Fruit fly (Drosophila melanogaster) whole organism, embryonic: Measurements from ENCODE around the gene CG12096.

Source experiments
- ATbp ChIP-seq: fragments of 200-800 bp; sonication (Bioruptor generic); optimal IDR thresholded peaks from 2 replicates; lab custom pipeline; 2017; ENCODE audit warnings: missing biosample characterization, mild to moderate bottlenecking, missing genetic modification characterization, missing genetic modification reagents
- Aef1 ChIP-seq: fragments of 200-800 bp; sonication (Bioruptor generic); IDR thresholded peaks from 3 replicates; pipeline ENCODE4 v1.3.6; 2022; ENCODE audit warnings: missing biosample characterization, missing genetic modification characterization
- Antp ChIP-seq: fragments of 200-800 bp; sonication (Bioruptor generic); optimal IDR thresholded peaks from 3 replicates; lab custom pipeline; 2016; ENCODE audit warnings: missing biosample characterization, missing genetic modification characterization
- C15 ChIP-seq: fragments of 200-800 bp; sonication (Bioruptor generic); IDR thresholded peaks from 3 replicates; pipeline ENCODE4 v1.3.6; 2022; ENCODE audit warnings: missing biosample characterization, missing genetic modification characterization
- CG10431 ChIP-seq: fragments of 200-800 bp; sonication (Bioruptor generic); optimal IDR thresholded peaks from 3 replicates; lab custom pipeline; 2018; ENCODE audit warnings: missing biosample characterization, mild to moderate bottlenecking, missing genetic modification characterization
- CG10543 ChIP-seq: fragments of 200-800 bp; sonication (Bioruptor generic); optimal IDR thresholded peaks from 3 replicates; lab custom pipeline; 2017; ENCODE audit warnings: missing biosample characterization, mild to moderate bottlenecking, missing genetic modification characterization, moderate library complexity
- CG12769 ChIP-seq: fragments of 200-800 bp; sonication (Bioruptor generic); optimal IDR thresholded peaks from 2 replicates; lab custom pipeline; 2019; ENCODE audit warnings: missing biosample characterization, mild to moderate bottlenecking, missing genetic modification characterization, moderate library complexity
- CG15269 ChIP-seq: fragments of 200-800 bp; sonication (Bioruptor generic); optimal IDR thresholded peaks from 2 replicates; lab custom pipeline; 2018; ENCODE audit warnings: missing biosample characterization, mild to moderate bottlenecking, missing genetic modification characterization, moderate library complexity
- CG15601 ChIP-seq: fragments of 200-800 bp; sonication (Bioruptor generic); optimal IDR thresholded peaks from 3 replicates; lab custom pipeline; 2019; ENCODE audit warnings: missing biosample characterization, mild to moderate bottlenecking, missing genetic modification characterization, moderate library complexity
- CG1603 ChIP-seq: fragments of 200-800 bp; sonication (Bioruptor generic); optimal IDR thresholded peaks from 2 replicates; lab custom pipeline; 2019; ENCODE audit warnings: missing biosample characterization, mild to moderate bottlenecking, missing genetic modification characterization, moderate library complexity
- CG16863 ChIP-seq: fragments of 200-800 bp; sonication (Bioruptor generic); optimal IDR thresholded peaks from 3 replicates; lab custom pipeline; 2016; ENCODE audit warnings: missing biosample characterization, missing genetic modification characterization
- CG17568 ChIP-seq: fragments of 200-800 bp; sonication (Bioruptor generic); optimal IDR thresholded peaks from 2 replicates; lab custom pipeline; 2018; ENCODE audit warnings: missing biosample characterization, mild to moderate bottlenecking, missing genetic modification characterization, moderate library complexity
- CG17612 ChIP-seq: fragments of 200-800 bp; sonication (Bioruptor generic); IDR thresholded peaks from 2 replicates; pipeline ENCODE4 v1.3.6; 2022; ENCODE audit warnings: missing biosample characterization, missing genetic modification characterization
- CG1792 ChIP-seq: fragments of 200-800 bp; sonication (Bioruptor generic); optimal IDR thresholded peaks from 2 replicates; lab custom pipeline; 2016; ENCODE audit warnings: missing biosample characterization, missing genetic modification characterization
- CG2116 ChIP-seq: fragments of 200-800 bp; sonication (Bioruptor generic); optimal IDR thresholded peaks from 3 replicates; lab custom pipeline; 2018; ENCODE audit warnings: missing biosample characterization, mild to moderate bottlenecking, missing genetic modification characterization
- CG2129 ChIP-seq: fragments of 200-800 bp; sonication (Bioruptor generic); IDR thresholded peaks from 2 replicates; pipeline ENCODE4 v1.3.6; 2022; ENCODE audit warnings: missing biosample characterization, missing genetic modification characterization; ENCODE audit not compliant: partially characterized antibody
- CG30020 ChIP-seq: fragments of 200-800 bp; optimal IDR thresholded peaks from 2 replicates; lab custom pipeline; 2019; ENCODE audit warnings: missing biosample characterization, mild to moderate bottlenecking, missing genetic modification characterization, moderate library complexity
- CG33557 ChIP-seq: fragments of 200-800 bp; sonication (Bioruptor generic); optimal IDR thresholded peaks from 2 replicates; lab custom pipeline; 2019; ENCODE audit warnings: missing biosample characterization, mild to moderate bottlenecking, missing genetic modification characterization, moderate library complexity
- CG3847 ChIP-seq: fragments of 200-800 bp; sonication (Bioruptor generic); IDR thresholded peaks from 2 replicates; pipeline ENCODE4 v1.3.6; 2022; ENCODE audit warnings: missing biosample characterization, missing genetic modification characterization
- CG42726 ChIP-seq: fragments of 200-800 bp; sonication (Bioruptor generic); IDR thresholded peaks from 2 replicates; pipeline ENCODE4 v1.3.6; 2022; ENCODE audit warnings: missing biosample characterization, missing genetic modification characterization; ENCODE audit not compliant: partially characterized antibody
- CG7963 ChIP-seq: fragments of 200-800 bp; sonication (Bioruptor generic); IDR thresholded peaks from 3 replicates; pipeline ENCODE4 v1.3.6; 2022; ENCODE audit warnings: missing biosample characterization, missing genetic modification characterization; ENCODE audit not compliant: partially characterized antibody
- CG8944 ChIP-seq: fragments of 200-800 bp; sonication (Bioruptor generic); optimal IDR thresholded peaks from 3 replicates; lab custom pipeline; 2016; ENCODE audit warnings: missing biosample characterization, missing genetic modification characterization
- Dp ChIP-seq: fragments of 200-800 bp; sonication (Bioruptor generic); optimal IDR thresholded peaks from 2 replicates; lab custom pipeline; 2018; ENCODE audit warnings: missing biosample characterization, mild to moderate bottlenecking, missing genetic modification characterization, moderate library complexity
- Fer1 ChIP-seq: fragments of 200-800 bp; sonication (Bioruptor generic); optimal IDR thresholded peaks from 2 replicates; lab custom pipeline; 2017; ENCODE audit warnings: missing biosample characterization, mild to moderate bottlenecking, missing genetic modification characterization
- Hey ChIP-seq: fragments of 200-800 bp; sonication (Bioruptor generic); optimal IDR thresholded peaks from 3 replicates; lab custom pipeline; 2018; ENCODE audit warnings: missing biosample characterization, mild to moderate bottlenecking, missing genetic modification characterization
- Hmx ChIP-seq: fragments of 200-800 bp; sonication (Bioruptor generic); optimal IDR thresholded peaks from 2 replicates; lab custom pipeline; 2016; ENCODE audit warnings: missing biosample characterization, missing genetic modification characterization
- Hsf ChIP-seq: fragments of 200-800 bp; sonication (Bioruptor generic); optimal IDR thresholded peaks from 3 replicates; lab custom pipeline; 2016; ENCODE audit warnings: missing biosample characterization, missing genetic modification characterization
- Mad ChIP-seq: fragments of 200-800 bp; sonication (Bioruptor generic); optimal IDR thresholded peaks from 2 replicates; lab custom pipeline; 2016; ENCODE audit warnings: missing biosample characterization, missing genetic modification characterization
- Rfx ChIP-seq: fragments of 200-800 bp; sonication (Bioruptor generic); IDR thresholded peaks from 2 replicates; pipeline ENCODE4 v1.3.6; 2022; ENCODE audit warnings: missing biosample characterization, missing genetic modification characterization
- Sin3A ChIP-seq: fragments of >200 bp; optimal IDR thresholded peaks from 2 replicates; lab custom pipeline; 2018
- Taf1 ChIP-seq: fragments of 200-800 bp; sonication (Bioruptor generic); IDR thresholded peaks from 2 replicates; pipeline ENCODE4 v1.3.6; 2022; ENCODE audit warnings: missing biosample characterization, missing genetic modification characterization
- bigmax ChIP-seq: fragments of 200-800 bp; sonication (Bioruptor generic); optimal IDR thresholded peaks from 2 replicates; lab custom pipeline; 2018; ENCODE audit warnings: missing biosample characterization, mild to moderate bottlenecking, missing genetic modification characterization
- fd102C ChIP-seq: fragments of 200-800 bp; sonication (Bioruptor generic); optimal IDR thresholded peaks from 2 replicates; lab custom pipeline; 2018; ENCODE audit warnings: missing biosample characterization, mild to moderate bottlenecking, missing genetic modification characterization, moderate library complexity
- fu2 ChIP-seq: fragments of 200-800 bp; sonication (Bioruptor generic); optimal IDR thresholded peaks from 2 replicates; lab custom pipeline; 2016; ENCODE audit warnings: missing biosample characterization, missing genetic modification characterization
- grau ChIP-seq: fragments of 200-800 bp; optimal IDR thresholded peaks from 3 replicates; lab custom pipeline; 2019; ENCODE audit warnings: missing biosample characterization, mild to moderate bottlenecking, missing genetic modification characterization, moderate library complexity
- ham ChIP-seq: fragments of 200-800 bp; sonication (Bioruptor generic); IDR thresholded peaks from 2 replicates; pipeline ENCODE4 v1.3.6; 2022; ENCODE audit warnings: missing biosample characterization, missing genetic modification characterization
- her ChIP-seq: fragments of 200-800 bp; sonication (Bioruptor generic); optimal IDR thresholded peaks from 2 replicates; lab custom pipeline; 2016; ENCODE audit warnings: missing biosample characterization, missing genetic modification characterization
- org-1 ChIP-seq: fragments of 200-800 bp; sonication (Bioruptor generic); optimal IDR thresholded peaks from 2 replicates; lab custom pipeline; 2017; ENCODE audit warnings: missing biosample characterization, missing genetic modification characterization
- pros ChIP-seq: fragments of 200-800 bp; sonication (Bioruptor generic); optimal IDR thresholded peaks from 3 replicates; lab custom pipeline; 2019; ENCODE audit warnings: missing biosample characterization, mild to moderate bottlenecking, missing genetic modification characterization, moderate library complexity
- psq ChIP-seq: fragments of 200-800 bp; sonication (Bioruptor generic); optimal IDR thresholded peaks from 2 replicates; lab custom pipeline; 2017; ENCODE audit warnings: missing biosample characterization, missing genetic modification characterization
- pum ChIP-seq: fragments of 200-800 bp; sonication (Bioruptor generic); optimal IDR thresholded peaks from 2 replicates; lab custom pipeline; 2016; ENCODE audit warnings: missing biosample characterization, missing genetic modification characterization
- row ChIP-seq: fragments of 200-800 bp; sonication (Bioruptor generic); IDR thresholded peaks from 3 replicates; pipeline ENCODE4 v1.3.6; 2022; ENCODE audit warnings: missing biosample characterization, missing genetic modification characterization
- salm ChIP-seq: fragments of 200-800 bp; sonication (Bioruptor generic); optimal IDR thresholded peaks from 2 replicates; lab custom pipeline; 2018; ENCODE audit warnings: missing biosample characterization, mild to moderate bottlenecking, missing genetic modification characterization
- sc ChIP-seq, 3 experiments: fragments of >200 bp in 2 of 3; fragments of 200-800 bp in 1 of 3; sonication (Bioruptor generic) in 1 of 3; optimal IDR thresholded peaks; 2 replicates in 2 of 3; 3 replicates in 1 of 3; lab custom pipeline; 2017; ENCODE audit warnings: mild to moderate bottlenecking in 1 of 3, missing biosample characterization in 1 of 3, missing genetic modification characterization in 1 of 3, missing genetic modification reagents in 1 of 3
- seq ChIP-seq: fragments of 200-800 bp; sonication (Bioruptor generic); IDR thresholded peaks from 2 replicates; pipeline ENCODE4 v1.3.6; 2022; ENCODE audit warnings: missing biosample characterization, missing genetic modification characterization
- sima ChIP-seq: fragments of 200-800 bp; sonication (Bioruptor generic); optimal IDR thresholded peaks from 2 replicates; lab custom pipeline; 2016; ENCODE audit warnings: missing biosample characterization, missing genetic modification characterization
- sug ChIP-seq: fragments of 200-800 bp; optimal IDR thresholded peaks from 2 replicates; lab custom pipeline; 2019; ENCODE audit warnings: missing biosample characterization, mild to moderate bottlenecking, missing genetic modification characterization, moderate library complexity
- tap ChIP-seq: fragments of 200-800 bp; optimal IDR thresholded peaks from 3 replicates; lab custom pipeline; 2019; ENCODE audit warnings: missing biosample characterization, mild to moderate bottlenecking, missing genetic modification characterization, moderate library complexity
- zf30C ChIP-seq: fragments of 200-800 bp; sonication (Bioruptor generic); optimal IDR thresholded peaks from 3 replicates; lab custom pipeline; 2018; ENCODE audit warnings: missing biosample characterization, mild to moderate bottlenecking, missing genetic modification characterization

Gene CG12096

DNA sequence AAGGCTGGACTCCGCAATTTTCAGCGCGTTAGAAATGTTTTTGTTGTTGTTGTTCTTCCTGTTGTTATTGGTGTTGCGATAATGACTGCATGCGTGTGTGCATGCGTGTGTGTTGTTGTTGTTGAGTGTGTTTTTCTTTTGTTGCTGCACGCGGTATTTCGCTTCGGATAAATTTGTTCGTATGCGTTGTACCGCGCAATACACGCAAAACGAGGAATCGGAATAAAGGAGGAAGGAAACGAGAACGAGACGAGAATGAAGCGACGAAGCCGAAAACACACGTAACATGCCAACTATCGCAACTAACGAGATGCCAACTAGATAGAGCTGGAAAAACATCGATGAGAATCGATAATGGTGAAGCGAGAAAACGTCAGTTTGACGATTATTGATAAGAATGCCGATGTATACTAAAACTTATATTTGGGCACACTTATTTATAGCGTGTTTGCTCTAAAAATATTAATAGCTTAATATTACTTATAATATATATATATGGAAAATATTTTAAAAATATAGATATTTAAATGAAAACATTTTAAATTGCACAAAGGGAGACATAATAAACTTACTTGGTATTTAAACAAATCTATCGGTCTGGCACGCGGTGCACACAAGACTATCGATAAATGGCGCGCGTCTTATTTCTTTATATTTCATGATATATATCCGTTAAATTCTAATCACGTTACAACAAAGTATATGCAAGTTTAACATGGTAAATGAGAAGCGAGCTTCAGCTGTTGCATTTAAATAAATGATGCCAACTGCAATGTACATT lies 52.1 kb downstream of the CG12096 start, which contains the start of gene sno (continued):
- TF ChIP-seq Aef1 (GFP tag; lab: Robert Waterston, UW): no peak
- TF ChIP-seq pum (GFP tag; lab: Kevin White, UChicago): no peak
- TF ChIP-seq bigmax: no peak
- TF ChIP-seq Dp (GFP tag; lab: Kevin White, UChicago): peak; percentile 64
- no peak for TF ChIP-seq psq (GFP tag; lab: Kevin White, UChicago)
- TF ChIP-seq Hsf (GFP tag; lab: Kevin White, UChicago): no peak
- TF ChIP-seq CG17612 (GFP tag; lab: Robert Waterston, UW): no peak
- no peak for TF ChIP-seq ham (GFP tag; lab: Robert Waterston, UW)
- peak; percentile 62 for TF ChIP-seq row (GFP tag; lab: Robert Waterston, UW)
- no peak for TF ChIP-seq seq (GFP tag; lab: Robert Waterston, UW)
- TF ChIP-seq CG30020: peak; percentile 23
- no peak for TF ChIP-seq Mad
- TF ChIP-seq zf30C: no peak
- no peak for TF ChIP-seq CG17568 (GFP tag; lab: Kevin White, UChicago)
- no peak for TF ChIP-seq CG12769 (tag; lab: Kevin White, UChicago)
- TF ChIP-seq CG33557 (GFP tag; lab: Kevin White, UChicago): no peak
- TF ChIP-seq fd102C (GFP tag; lab: Kevin White, UChicago): no peak
- no peak for TF ChIP-seq pros (GFP tag; lab: Kevin White, UChicago)
- no peak for TF ChIP-seq CG2116 (GFP tag; lab: Kevin White, UChicago)
- TF ChIP-seq her (GFP tag; lab: Kevin White, UChicago): peak; percentile 1
- TF ChIP-seq CG10543: no peak
- no peak for TF ChIP-seq C15 (GFP tag; lab: Robert Waterston, UW)
- no peak for TF ChIP-seq Antp
- no peak for TF ChIP-seq fu2 (GFP tag; lab: Kevin White, UChicago)
- peak; percentile 22; the same call in 1 of the 2 replicates for TF ChIP-seq CG3847 (GFP tag; lab: Robert Waterston, UW)
- TF ChIP-seq Taf1 (GFP tag; lab: Robert Waterston, UW): no peak
- peak; percentile 28 for TF ChIP-seq CG1603
- TF ChIP-seq Hmx (GFP tag; lab: Kevin White, UChicago): no peak
- TF ChIP-seq CG1792: no peak
- TF ChIP-seq CG10431 (GFP tag; lab: Kevin White, UChicago): no peak
- TF ChIP-seq tap (tag; lab: Kevin White, UChicago): no peak
- TF ChIP-seq Rfx (GFP tag; lab: Robert Waterston, UW): 0 out of 2 replicates have a peak, but pooled peaks have one; percentile 5
- TF ChIP-seq org-1 (GFP tag; lab: Kevin White, UChicago): no peak
- TF ChIP-seq ATbp (GFP tag; lab: Kevin White, UChicago): no peak
- TF ChIP-seq CG15269 (tag; lab: Kevin White, UChicago): no peak
- TF ChIP-seq grau (tag; lab: Kevin White, UChicago): no peak
- no peak for TF ChIP-seq CG16863 (GFP tag; lab: Kevin White, UChicago)
- no peak for TF ChIP-seq CG8944 (GFP tag; lab: Kevin White, UChicago)
- no peak for TF ChIP-seq salm
- no peak for TF ChIP-seq Fer1 (GFP tag; lab: Kevin White, UChicago)
- TF ChIP-seq CG42726: peak; percentile 90
- TF ChIP-seq sima (GFP tag; lab: Kevin White, UChicago): no peak
- TF ChIP-seq CG7963 (GFP tag; lab: Robert Waterston, UW): peak; percentile 83; the same call in 2 of the 3 replicates
- TF ChIP-seq sc (optimal IDR thresholded peaks at IDR 0.05; lab: Kevin White, UChicago): no peak
- no peak for TF ChIP-seq sc (GFP tag; optimal IDR thresholded peaks at IDR 0.05; lab: Kevin White, UChicago)
- TF ChIP-seq Hey (tag; lab: Kevin White, UChicago): no peak
- no peak for TF ChIP-seq CG15601 (tag; lab: Kevin White, UChicago)
- TF ChIP-seq Sin3A (lab: Kevin White, UChicago): no peak
- no peak for TF ChIP-seq sug (tag; lab: Kevin White, UChicago)
- peak; percentile 55 for TF ChIP-seq CG2129 (GFP tag; lab: Robert Waterston, UW)
